Worm (Caenorhabditis elegans) whole organism, L2 larva: ENCODE measurements around the gene F47B10.6.
A peak's percentile ranks its signal among the peaks of the same experiment; 100 is the strongest.

Experiments used
- F13H6.1 ChIP-seq: sonication (generic microtip); optimal IDR thresholded peaks from 2 replicates; lab custom pipeline; 2016; ENCODE audit warnings: missing genetic modification characterization, missing compliant biosample characterization
- Y55F3AM.14 ChIP-seq: fragments of 200-800 bp; sonication (Bioruptor generic); optimal IDR thresholded peaks from 2 replicates; lab custom pipeline; 2018; ENCODE audit warnings: mild to moderate bottlenecking, missing genetic modification characterization, missing compliant biosample characterization
- ama-1 ChIP-seq: fragments of 150-350 bp; optimal IDR thresholded peaks from 2 replicates; lab custom pipeline; 2018; ENCODE audit warnings: inconsistent platforms
- blmp-1 ChIP-seq: sonication (generic microtip); optimal IDR thresholded peaks from 2 replicates; lab custom pipeline; 2017; ENCODE audit warnings: missing genetic modification characterization, mild to moderate bottlenecking, missing compliant biosample characterization, antibody characterized with exemption, moderate library complexity; ENCODE audit not compliant: insufficient read depth
- ceh-82 ChIP-seq: fragments of 150-350 bp; optimal IDR thresholded peaks from 2 replicates; lab custom pipeline; 2014; ENCODE audit warnings: missing biosample characterization, missing genetic modification characterization
- dmd-4 ChIP-seq: sonication (generic microtip); optimal IDR thresholded peaks from 2 replicates; lab custom pipeline; 2017; ENCODE audit warnings: missing biosample characterization, missing genetic modification characterization
- elt-3 ChIP-seq: sonication (generic microtip); optimal IDR thresholded peaks from 2 replicates; lab custom pipeline; 2017; ENCODE audit warnings: missing biosample characterization, missing genetic modification characterization
- fos-1 ChIP-seq: fragments of 150-350 bp; optimal IDR thresholded peaks from 2 replicates; lab custom pipeline; 2014; ENCODE audit warnings: missing biosample characterization, missing genetic modification characterization
- lin-11 ChIP-seq: fragments of 150-350 bp; sonication (generic microtip); optimal IDR thresholded peaks from 2 replicates; lab custom pipeline; 2014; ENCODE audit warnings: missing biosample characterization, missing genetic modification characterization, inconsistent platforms, mixed read lengths
- lsy-2 ChIP-seq, 2 experiments: fragments of 150-350 bp in 1 of 2; sonication (generic microtip) in 1 of 2; optimal IDR thresholded peaks; 2 replicates each; lab custom pipeline; 2014 to 2017; ENCODE audit warnings: missing biosample characterization in 2 of 2, missing genetic modification characterization in 2 of 2
- mab-5 ChIP-seq: fragments of 150-350 bp; optimal IDR thresholded peaks from 2 replicates; lab custom pipeline; 2014; ENCODE audit warnings: missing biosample characterization, missing genetic modification characterization
- mbf-1 ChIP-seq: sonication (generic microtip); optimal IDR thresholded peaks from 2 replicates; lab custom pipeline; 2017; ENCODE audit warnings: missing biosample characterization, missing genetic modification characterization
- nhr-11 ChIP-seq: fragments of 150-350 bp; optimal IDR thresholded peaks from 2 replicates; lab custom pipeline; 2014; ENCODE audit warnings: missing biosample characterization, missing genetic modification characterization
- nhr-12 ChIP-seq: fragments of 150-350 bp; optimal IDR thresholded peaks from 2 replicates; lab custom pipeline; 2014; ENCODE audit warnings: missing biosample characterization, missing genetic modification characterization
- nhr-129 ChIP-seq: fragments of 150-350 bp; optimal IDR thresholded peaks from 2 replicates; lab custom pipeline; 2014; ENCODE audit warnings: missing biosample characterization, missing genetic modification characterization
- nhr-21 ChIP-seq: fragments of 150-350 bp; optimal IDR thresholded peaks from 2 replicates; lab custom pipeline; 2014; ENCODE audit warnings: missing biosample characterization, missing genetic modification characterization
- nhr-25 ChIP-seq: fragments of 150-350 bp; sonication (generic microtip); optimal IDR thresholded peaks from 3 replicates; lab custom pipeline; 2014; ENCODE audit warnings: missing biosample characterization, missing genetic modification characterization
- nhr-77 ChIP-seq: fragments of 150-350 bp; optimal IDR thresholded peaks from 2 replicates; lab custom pipeline; 2014; ENCODE audit warnings: missing biosample characterization, missing genetic modification characterization
- peb-1 ChIP-seq: fragments of 150-350 bp; optimal IDR thresholded peaks from 2 replicates; lab custom pipeline; 2014; ENCODE audit warnings: missing biosample characterization, missing genetic modification characterization
- sma-3 ChIP-seq: sonication (generic microtip); optimal IDR thresholded peaks from 2 replicates; lab custom pipeline; 2016; ENCODE audit warnings: missing genetic modification reagents, missing genetic modification characterization, missing compliant biosample characterization
- sma-9 ChIP-seq, 2 experiments: fragments of 150-350 bp in 1 of 2; sonication (generic microtip) in 1 of 2; optimal IDR thresholded peaks; 2 replicates each; lab custom pipeline; 2014 to 2016; ENCODE audit warnings: missing genetic modification characterization in 2 of 2, mild to moderate bottlenecking in 1 of 2, missing biosample characterization in 1 of 2, missing compliant biosample characterization in 1 of 2, missing genetic modification reagents in 1 of 2, moderate library complexity in 1 of 2
- unc-39 ChIP-seq: fragments of 150-350 bp; optimal IDR thresholded peaks from 2 replicates; lab custom pipeline; 2014; ENCODE audit warnings: missing biosample characterization, missing genetic modification characterization
- unc-55 ChIP-seq: fragments of 150-350 bp; sonication (generic microtip); optimal IDR thresholded peaks from 3 replicates; lab custom pipeline; 2014; ENCODE audit warnings: missing biosample characterization, missing genetic modification reagents, missing genetic modification characterization
- unc-62 ChIP-seq: fragments of 150-350 bp; optimal IDR thresholded peaks from 2 replicates; lab custom pipeline; 2014; ENCODE audit warnings: missing biosample characterization, missing genetic modification reagents, missing genetic modification characterization
- zag-1 ChIP-seq: fragments of 150-350 bp; optimal IDR thresholded peaks from 2 replicates; lab custom pipeline; 2014; ENCODE audit warnings: missing biosample characterization, missing genetic modification characterization
- ztf-1 ChIP-seq: fragments of 200-800 bp; sonication (Bioruptor generic); conservative IDR thresholded peaks from 2 replicates; pipeline ENCODE4 v1.3.6; 2022; ENCODE audit warnings: missing genetic modification characterization, missing compliant biosample characterization

Gene F47B10.6

ce11 chrX:10901766-10902165, 13.5 kb downstream of the F47B10.6 start (continued):
- TF ChIP-seq nhr-11 (tag; lab: Kevin White, UChicago): no peak

- TF ChIP-seq fos-1 (tag; lab: Kevin White, UChicago) (peak; percentile 25), unc-39 (no peak), nhr-21 (tag; lab: Kevin White, UChicago) (peak; percentile 32)
- TF ChIP-seq, all 48 proteins: peak for 2
Observed at ce11 chrX:10902723-10903322, 14.5 kb downstream of the F47B10.6 start, which contains the start of gene acbp-3. acbp-3 (plus strand) TSS chrX:10903272.

ce11 chrX:10903416-10903815, 15.1 kb downstream of the F47B10.6 start:
- TF ChIP-seq sma-9 (GFP tag; optimal IDR thresholded peaks at IDR 0.05; lab: Kevin White, UChicago) (peak; percentile 35), sma-9 (tag; optimal IDR thresholded peaks at IDR 0.05; lab: Kevin White, UChicago) (no peak), ztf-1 (GFP tag; lab: Robert Waterston, UW) (no peak), fos-1 (tag; lab: Kevin White, UChicago) (peak; percentile 66)

ce11 chrX:10907418-10907817, 19.1 kb downstream of the F47B10.6 start:
- TF ChIP-seq mab-5 (tag; lab: Kevin White, UChicago) (peak; percentile 19), peb-1 (tag; lab: Kevin White, UChicago) (no peak)

ce11 chrX:10909661-10910060, 21.4 kb downstream of the F47B10.6 start:
- TF ChIP-seq lsy-2 (tag; optimal IDR thresholded peaks at IDR 0.05; lab: Kevin White, UChicago): peak in 1 of 2 experiments; percentile 35
- peak; percentile 13 for TF ChIP-seq sma-9 (GFP tag; optimal IDR thresholded peaks at IDR 0.05; lab: Kevin White, UChicago)
- no peak for TF ChIP-seq sma-9 (tag; optimal IDR thresholded peaks at IDR 0.05; lab: Kevin White, UChicago)
- TF ChIP-seq nhr-129: peak; percentile 68
- TF ChIP-seq F13H6.1 (tag; lab: Kevin White, UChicago): peak; percentile 34
- TF ChIP-seq unc-55 (GFP tag; lab: Kevin White, UChicago): no peak
- TF ChIP-seq, all 48 proteins: peak for 4

- TF ChIP-seq dmd-4 (tag; lab: Kevin White, UChicago) (no peak), unc-62 (GFP tag; lab: Kevin White, UChicago) (no peak), sma-9 (GFP tag; optimal IDR thresholded peaks at IDR 0.05; lab: Kevin White, UChicago) (peak; percentile 2), sma-9 (tag; optimal IDR thresholded peaks at IDR 0.05; lab: Kevin White, UChicago) (no peak), F13H6.1 (tag; lab: Kevin White, UChicago) (no peak), Y55F3AM.14 (no peak), elt-3 (no peak)
- TF ChIP-seq, all 48 proteins: peak for 1
Observed at ce11 chrX:10910716-10911115, 22.4 kb downstream of the F47B10.6 start, which contains the start of gene F47B10.8. F47B10.8 (minus strand) TSS chrX:10910816.

ce11 chrX:10913981-10914380, 25.7 kb downstream of the F47B10.6 start, which contains the start of gene F47B10.9:
F47B10.9 (minus strand) TSS chrX:10914081.
- TF ChIP-seq ama-1 (lab: Kevin White, UChicago) (no peak), mab-5 (tag; lab: Kevin White, UChicago) (no peak), nhr-77 (tag; lab: Kevin White, UChicago) (no peak), ztf-1 (GFP tag; lab: Robert Waterston, UW) (no peak), dmd-4 (tag; lab: Kevin White, UChicago) (no peak)

ce11 chrX:10914421-10915277, 26.3 kb downstream of the F47B10.6 start:
- TF ChIP-seq nhr-25 (no peak), dmd-4 (tag; lab: Kevin White, UChicago) (no peak), peb-1 (tag; lab: Kevin White, UChicago) (no peak), lin-11 (tag; lab: Kevin White, UChicago) (no peak), ceh-82 (no peak), nhr-77 (tag; lab: Kevin White, UChicago) (no peak), ztf-1 (GFP tag; lab: Robert Waterston, UW) (no peak), nhr-129 (no peak), unc-55 (GFP tag; lab: Kevin White, UChicago) (no peak), zag-1 (tag; lab: Kevin White, UChicago) (no peak), blmp-1 (tag; lab: Kevin White, UChicago) (peak; percentile 9), sma-3 (GFP tag; lab: Kevin White, UChicago) (peak; percentile 4), lsy-2 (tag; optimal IDR thresholded peaks at IDR 0.05; lab: Kevin White, UChicago) (no peak), mbf-1 (tag; lab: Kevin White, UChicago) (no peak), nhr-12 (tag; lab: Kevin White, UChicago) (no peak), fos-1 (tag; lab: Kevin White, UChicago) (peak; percentile 39)
